Worm (Caenorhabditis elegans) whole organism, L4/young adult: Measurements from ENCODE around the gene ZK856.5.

Source experiments
- W03F9.2 ChIP-seq: fragments of 150-350 bp; optimal IDR thresholded peaks from 2 replicates; lab custom pipeline; 2014; ENCODE audit warnings: missing biosample characterization, missing genetic modification characterization
- dao-5 ChIP-seq: sonication (generic microtip); optimal IDR thresholded peaks from 2 replicates; lab custom pipeline; 2016; ENCODE audit warnings: missing genotype, missing genetic modification characterization, moderate library complexity, missing compliant biosample characterization
- him-1 ChIP-seq: sonication (generic microtip); optimal IDR thresholded peaks from 2 replicates; lab custom pipeline; 2016; ENCODE audit warnings: missing genotype, missing genetic modification reagents, missing genetic modification characterization, missing compliant biosample characterization

ZK856.5 gene

DNA sequence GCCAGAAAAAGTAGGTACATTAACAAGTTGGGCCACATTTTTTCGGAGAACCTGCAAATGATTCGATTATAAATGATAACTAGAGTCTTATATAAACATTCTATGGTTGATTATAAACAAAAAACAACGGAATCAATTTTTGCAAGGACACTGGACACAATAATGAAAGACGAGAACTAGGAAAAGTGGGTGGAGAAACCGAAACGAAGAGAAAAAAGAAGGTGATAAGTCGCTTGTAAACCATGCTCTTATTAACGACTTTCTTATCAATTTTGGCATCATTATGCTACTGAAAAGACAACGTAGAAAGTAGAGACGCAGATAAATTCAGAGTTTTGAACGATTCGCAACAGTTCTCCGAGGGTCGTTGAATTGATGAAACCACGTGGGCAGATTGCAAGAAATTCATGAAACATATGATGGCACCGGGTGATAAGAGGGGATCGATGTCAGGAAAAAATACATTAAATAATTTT is at the start of gene ZK856.5:
ZK856.5 (minus strand) TSS at position 51 of the 476 bp plus-strand sequence.
- TF ChIP-seq dao-5 (tag; lab: Kevin White, UChicago) (no peak), W03F9.2 (tag; lab: Kevin White, UChicago) (no peak), him-1 (tag; lab: Kevin White, UChicago) (no peak)

DNA sequence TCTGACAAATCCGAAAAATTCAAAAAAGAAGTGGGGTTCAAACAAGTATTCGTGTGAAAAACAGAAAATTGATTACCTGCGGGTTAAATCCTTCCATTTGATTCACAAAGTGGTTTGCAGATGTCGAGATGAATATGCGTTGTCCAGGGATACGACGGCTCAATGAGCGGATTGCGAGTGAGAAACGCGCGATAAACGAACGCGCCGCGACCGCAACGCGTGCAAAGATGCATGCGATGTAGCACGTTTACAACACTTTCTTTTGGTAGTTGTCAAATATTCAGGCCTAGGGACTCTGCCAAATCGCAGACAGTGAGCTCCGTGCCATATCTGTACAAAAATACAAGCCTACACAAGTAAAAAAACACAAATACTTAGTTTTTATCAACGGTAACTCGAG is 48.7 kb upstream of the ZK856.5 start, which contains the start of gene fubl-1:
fubl-1 (minus strand) TSS at position 202 of the 400 bp plus-strand sequence.
- TF ChIP-seq W03F9.2 (tag; lab: Kevin White, UChicago), result no peak
- no peak for TF ChIP-seq him-1 (tag; lab: Kevin White, UChicago)
- TF ChIP-seq dao-5 (tag; lab: Kevin White, UChicago), result no peak

DNA sequence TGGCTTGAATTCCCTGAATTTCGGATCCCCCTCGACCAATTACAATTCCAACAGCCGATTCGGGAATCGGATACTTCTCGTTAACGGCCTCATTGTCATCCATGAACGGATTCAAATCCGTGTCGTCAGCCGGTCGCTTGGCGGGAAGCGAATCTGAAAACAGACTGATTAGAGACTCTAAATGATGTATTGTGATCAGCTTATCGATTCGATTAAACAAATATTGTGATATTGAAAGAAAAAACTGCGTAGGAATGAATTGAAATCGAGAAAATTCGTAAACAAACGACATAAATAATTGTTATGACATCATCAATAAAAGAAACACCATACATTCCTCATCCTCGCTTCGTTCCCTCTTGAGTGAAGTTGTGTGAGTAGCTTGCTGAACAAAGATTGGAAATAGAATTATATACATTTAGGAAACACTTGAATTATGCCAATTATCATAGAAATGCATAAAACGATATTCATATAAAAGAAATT is 48.1 kb upstream of the ZK856.5 start:
- TF ChIP-seq him-1 (tag; lab: Kevin White, UChicago), result no peak
- no peak for TF ChIP-seq W03F9.2 (tag; lab: Kevin White, UChicago)
- no peak for TF ChIP-seq dao-5 (tag; lab: Kevin White, UChicago)

DNA sequence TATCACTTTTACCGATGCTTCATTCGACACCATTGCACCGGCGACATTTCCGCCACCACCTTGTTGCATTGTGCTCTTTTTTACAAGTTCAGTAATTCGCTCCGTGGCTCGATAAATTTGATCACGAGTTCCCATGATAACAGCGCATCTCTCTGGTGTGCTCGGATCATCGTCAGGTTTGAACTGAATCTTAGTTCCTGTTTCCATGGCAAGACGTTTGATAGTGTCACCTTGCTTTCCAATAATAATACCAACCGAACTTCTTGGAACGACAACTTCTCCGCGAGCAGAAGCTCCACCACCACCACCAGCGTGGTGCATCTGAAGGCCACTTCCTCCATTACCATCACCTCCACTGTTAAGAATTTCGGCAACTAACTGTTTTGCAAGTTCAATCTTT is 47.2 kb upstream of the ZK856.5 start:
- TF ChIP-seq dao-5 (tag; lab: Kevin White, UChicago), result no peak
- no peak for TF ChIP-seq W03F9.2 (tag; lab: Kevin White, UChicago)
- TF ChIP-seq him-1 (tag; lab: Kevin White, UChicago), result no peak

DNA sequence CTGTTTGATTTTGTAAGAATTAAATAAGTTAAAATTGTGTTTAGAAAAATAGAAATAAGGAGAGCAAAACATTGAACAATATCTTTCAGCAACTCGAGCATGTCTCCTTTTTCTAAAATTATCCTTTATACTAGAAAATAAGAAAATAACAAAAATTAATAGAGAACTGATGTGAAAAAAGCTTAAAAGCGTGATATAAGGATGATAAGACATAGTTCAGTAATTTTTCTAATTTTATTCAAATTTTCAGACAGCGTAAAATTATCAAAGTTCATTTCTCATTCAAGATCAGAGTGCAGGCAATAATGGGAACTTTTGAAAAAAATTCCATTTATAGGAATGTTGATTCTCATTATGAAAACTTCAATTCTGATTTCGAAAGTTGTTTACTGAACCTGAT is 43.4 kb upstream of the ZK856.5 start, which contains the start of gene str-182:
str-182 (minus strand) TSS at position 101 of the 400 bp plus-strand sequence.
- TF ChIP-seq him-1 (tag; lab: Kevin White, UChicago) (no peak), dao-5 (tag; lab: Kevin White, UChicago) (no peak), W03F9.2 (tag; lab: Kevin White, UChicago) (no peak)

DNA sequence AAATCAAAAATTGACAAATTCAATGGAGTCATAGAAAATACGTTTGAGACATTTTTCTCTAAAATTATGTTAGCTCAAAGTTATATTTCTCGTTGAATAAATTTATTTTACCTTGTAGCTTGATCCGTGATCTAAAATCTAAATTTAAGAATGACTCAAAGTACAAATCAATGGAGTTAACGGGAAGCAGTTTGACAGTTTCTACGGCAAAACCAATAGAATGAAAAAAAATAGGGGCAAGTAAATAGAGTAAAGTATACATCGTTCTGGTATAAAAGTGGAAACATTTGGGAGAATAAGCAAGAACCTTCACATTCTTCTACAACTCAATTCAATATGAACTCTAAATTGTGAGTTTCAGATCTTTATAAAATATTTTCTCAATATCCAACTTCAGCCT is 41.0 kb upstream of the ZK856.5 start, which contains the start of gene fipr-6:
fipr-6 (plus strand) TSS at position 301 of the 400 bp plus-strand sequence.
- TF ChIP-seq him-1 (tag; lab: Kevin White, UChicago) (no peak), W03F9.2 (tag; lab: Kevin White, UChicago) (no peak), dao-5 (tag; lab: Kevin White, UChicago) (no peak)

DNA sequence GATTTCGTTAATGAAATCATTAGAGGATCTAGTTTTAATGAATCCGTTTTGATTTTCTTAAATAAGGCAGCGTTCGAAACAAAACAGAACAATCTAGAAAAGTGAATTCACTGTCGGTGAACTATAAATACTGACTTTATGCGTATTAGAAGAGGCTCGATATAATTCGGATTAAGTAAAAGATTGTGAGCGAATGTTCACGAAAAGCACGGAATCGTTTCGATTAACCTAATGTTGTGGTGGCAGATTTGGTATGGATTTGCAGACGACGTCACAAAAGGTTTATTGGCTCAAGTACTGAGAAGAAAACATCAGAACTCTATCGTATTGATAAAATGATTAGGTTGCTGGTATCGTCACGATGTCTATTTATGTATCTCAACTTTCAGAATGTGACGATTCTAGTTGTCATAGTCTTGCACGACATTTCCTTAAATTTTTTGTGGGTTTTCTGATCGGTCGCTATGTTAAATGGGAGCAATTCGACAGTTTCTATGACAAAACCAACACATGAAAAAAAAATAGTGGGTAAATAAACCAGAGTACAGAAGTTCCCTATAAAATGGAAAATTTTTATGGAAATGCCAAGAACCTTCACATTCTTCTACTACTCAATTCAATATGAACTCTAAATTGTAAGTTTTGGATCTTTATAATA is 39.4 kb upstream of the ZK856.5 start, which contains the start of the genes pyt-1 and fipr-7:
pyt-1 (minus strand) TSS at position 101 of the 658 bp plus-strand sequence.
fipr-7 (plus strand) TSS at position 608 of the 658 bp plus-strand sequence.
- TF ChIP-seq him-1 (tag; lab: Kevin White, UChicago) (no peak), dao-5 (tag; lab: Kevin White, UChicago) (no peak), W03F9.2 (tag; lab: Kevin White, UChicago) (no peak)

DNA sequence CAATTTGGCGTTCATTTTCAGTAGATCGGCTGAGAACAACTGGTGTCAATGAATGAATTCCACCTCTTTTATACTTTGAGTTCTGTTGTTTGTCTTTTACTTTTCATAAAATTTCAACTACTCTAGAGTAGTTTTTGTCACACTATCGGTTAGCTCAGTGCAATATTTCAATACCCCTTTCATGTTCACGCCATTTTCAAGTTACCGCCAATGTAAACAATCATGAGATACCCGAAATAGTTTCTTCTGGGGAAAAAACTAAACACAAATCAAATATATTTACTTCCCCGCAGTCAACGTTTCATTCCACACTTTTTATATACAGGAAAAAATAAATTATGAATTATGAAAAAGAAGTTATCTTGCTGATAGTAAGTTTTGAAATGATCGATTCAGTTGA is 38.4 kb upstream of the ZK856.5 start, which contains the start of gene fipr-4:
fipr-4 (minus strand) TSS at position 101 of the 400 bp plus-strand sequence.
- TF ChIP-seq him-1 (tag; lab: Kevin White, UChicago), result no peak
- no peak for TF ChIP-seq W03F9.2 (tag; lab: Kevin White, UChicago)
- no peak for TF ChIP-seq dao-5 (tag; lab: Kevin White, UChicago)

DNA sequence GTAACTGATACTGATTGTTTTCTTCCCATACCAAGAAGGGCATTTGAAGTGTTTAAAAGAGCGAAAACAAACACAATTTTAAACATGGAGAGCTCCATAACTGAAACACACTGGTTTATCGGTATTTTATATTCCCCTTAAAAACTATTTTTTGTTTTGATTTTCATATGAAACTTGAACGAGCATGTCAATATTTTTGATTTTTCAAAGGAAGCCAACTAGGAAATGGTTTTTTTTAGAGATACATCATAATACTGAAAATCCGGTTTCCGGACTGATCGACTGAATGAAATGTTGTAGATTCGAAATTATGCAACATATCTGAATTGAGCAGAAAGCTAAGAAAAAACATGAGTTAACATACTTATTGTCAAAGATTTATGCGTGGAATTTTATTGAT is 37.4 kb upstream of the ZK856.5 start, which contains the start of gene ttr-19:
ttr-19 (minus strand) TSS at position 101 of the 400 bp plus-strand sequence.
- TF ChIP-seq him-1 (tag; lab: Kevin White, UChicago) (no peak), dao-5 (tag; lab: Kevin White, UChicago) (no peak), W03F9.2 (tag; lab: Kevin White, UChicago) (no peak)

DNA sequence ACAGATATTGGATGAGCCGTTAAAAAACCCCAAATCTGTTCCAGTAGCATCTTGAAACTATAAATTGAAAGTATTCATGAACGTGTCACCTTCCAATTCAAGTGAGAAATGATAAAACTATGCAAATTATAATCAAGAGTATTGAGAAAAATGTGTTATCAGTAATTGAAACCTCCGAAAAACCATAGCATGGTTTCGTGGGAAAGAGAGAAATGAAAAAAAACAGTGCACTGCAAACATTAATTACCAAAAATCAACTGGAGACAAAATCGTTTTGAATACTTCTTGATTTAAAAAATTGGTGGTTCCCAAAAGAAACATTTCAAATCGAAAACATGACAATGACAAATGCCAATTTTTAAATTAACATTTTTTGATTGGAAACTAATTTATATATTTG is 35.7 kb upstream of the ZK856.5 start, which contains the start of gene daf-36:
daf-36 (minus strand) TSS at position 101 of the 400 bp plus-strand sequence.
- no peak for TF ChIP-seq W03F9.2 (tag; lab: Kevin White, UChicago)
- TF ChIP-seq him-1 (tag; lab: Kevin White, UChicago), result no peak
- no peak for TF ChIP-seq dao-5 (tag; lab: Kevin White, UChicago)

DNA sequence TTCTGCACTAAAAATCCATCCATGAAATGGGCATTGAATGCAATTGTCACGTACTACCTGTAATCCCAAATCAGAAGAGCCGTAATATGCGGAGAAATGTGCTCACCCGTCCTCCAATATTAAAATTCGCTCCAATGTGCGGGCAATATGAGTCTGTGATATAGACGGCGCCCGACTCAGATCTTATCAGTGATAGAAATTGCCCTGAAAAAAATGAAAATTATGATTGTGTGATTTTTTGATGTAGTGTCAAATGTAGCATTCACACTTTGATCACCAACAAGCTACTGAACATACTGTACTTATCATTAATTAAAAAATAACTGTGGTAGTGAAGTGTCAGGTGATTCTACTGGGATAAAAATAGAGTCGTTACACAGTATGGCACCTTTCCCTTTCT is 34.7 kb upstream of the ZK856.5 start:
- no peak for TF ChIP-seq W03F9.2 (tag; lab: Kevin White, UChicago)

DNA sequence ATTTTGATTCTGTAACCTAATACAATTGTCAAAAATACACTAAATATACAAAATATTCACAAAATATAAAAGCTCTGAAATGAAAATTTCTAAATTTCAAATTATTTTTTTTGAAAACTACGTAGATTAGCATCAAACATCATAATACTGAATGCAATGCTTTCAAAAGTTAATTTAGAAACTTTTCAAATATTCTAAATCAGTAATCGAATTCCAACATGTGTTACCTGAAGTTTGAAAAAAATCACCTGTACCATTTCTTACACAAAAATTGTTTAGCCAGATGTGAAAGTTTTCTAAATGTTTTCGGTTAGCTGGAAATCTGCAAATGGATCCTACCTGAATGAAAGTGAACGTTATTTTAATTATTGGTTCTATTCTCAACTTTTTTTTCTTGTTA is 32.1 kb upstream of the ZK856.5 start, which contains the start of gene C12D8.20:
C12D8.20 (plus strand) TSS at position 301 of the 400 bp plus-strand sequence.
- TF ChIP-seq him-1 (tag; lab: Kevin White, UChicago) (no peak), W03F9.2 (tag; lab: Kevin White, UChicago) (no peak), dao-5 (tag; lab: Kevin White, UChicago) (no peak)

DNA sequence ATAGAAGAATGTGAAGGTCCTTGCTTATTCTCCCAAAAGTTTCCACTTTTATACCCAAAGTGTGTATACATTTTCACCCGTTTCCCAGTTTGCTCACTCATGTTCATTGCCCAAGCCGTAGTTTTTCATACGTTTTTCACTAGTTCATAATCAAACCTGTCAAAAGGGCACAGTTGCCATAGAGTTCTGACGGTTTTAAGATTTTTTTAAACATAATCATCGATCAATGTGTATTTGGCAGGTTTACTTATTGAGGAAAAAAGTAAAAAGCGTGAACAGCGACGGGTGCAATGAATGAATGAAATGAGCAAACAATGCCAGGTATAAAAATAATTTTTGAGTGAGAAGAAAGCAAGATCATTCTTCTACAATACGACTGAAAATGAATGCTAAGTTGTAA is 31.4 kb upstream of the ZK856.5 start, which contains the start of the genes fipr-5 and fipr-9:
fipr-5 (minus strand) TSS at position 101 of the 400 bp plus-strand sequence.
fipr-9 (plus strand) TSS at position 346 of the 400 bp plus-strand sequence.
- TF ChIP-seq him-1 (tag; lab: Kevin White, UChicago), result no peak
- no peak for TF ChIP-seq W03F9.2 (tag; lab: Kevin White, UChicago)
- no peak for TF ChIP-seq dao-5 (tag; lab: Kevin White, UChicago)
